Worm (Caenorhabditis elegans): ENCODE results near the gene ufc-1.

ce11 chrIII:9328732-9329131, 2.6 kb upstream of the ufc-1 start:
- no peak for TF ChIP-seq unc-39 (tag; optimal IDR thresholded peaks at IDR 0.05)
- TF ChIP-seq elt-1 (tag; optimal IDR thresholded peaks at IDR 0.05; ENCODE audit: borderline replicate concordance, insufficient read depth): no peak
- no peak for TF ChIP-seq nhr-28 (tag; optimal IDR thresholded peaks at IDR 0.05)
- TF ChIP-seq unc-62 (GFP tag; optimal IDR thresholded peaks at IDR 0.05): peak; percentile 94
- no peak for TF ChIP-seq lin-13 (tag; optimal IDR thresholded peaks at IDR 0.05)
- no peak for TF ChIP-seq pha-4 (tag; optimal IDR thresholded peaks at IDR 0.05)
- TF ChIP-seq mab-5 (tag; optimal IDR thresholded peaks at IDR 0.05): no peak
- TF ChIP-seq mep-1 (tag; optimal IDR thresholded peaks at IDR 0.05): no peak
- TF ChIP-seq snpc-4 (tag; optimal IDR thresholded peaks at IDR 0.05): no peak
- TF ChIP-seq nhr-237 (tag; optimal IDR thresholded peaks at IDR 0.05): no peak
- no peak for TF ChIP-seq lin-32 (GFP tag; optimal IDR thresholded peaks at IDR 0.05)
- no peak for TF ChIP-seq unc-120 (tag; optimal IDR thresholded peaks at IDR 0.05; ENCODE audit: poor library complexity, severe bottlenecking)
- TF ChIP-seq ztf-11 (tag; optimal IDR thresholded peaks at IDR 0.05): no peak

All from whole organism, mixed stage, embryonic.